Fruit fly (Drosophila melanogaster) whole organism, embryonic: ENCODE measurements around the gene CG33332.
A peak's percentile ranks its signal among the peaks of the same experiment; 100 is the strongest.

Experiments
- Antp ChIP-seq: fragments of 200-800 bp; sonication (Bioruptor generic); optimal IDR thresholded peaks from 3 replicates; lab custom pipeline; 2016; ENCODE audit warnings: missing biosample characterization, missing genetic modification characterization
- Atf-2 ChIP-seq: fragments of 200-800 bp; sonication (Bioruptor generic); optimal IDR thresholded peaks from 2 replicates; lab custom pipeline; 2016; ENCODE audit warnings: missing biosample characterization, missing genetic modification characterization
- Atf6 ChIP-seq: fragments of 200-800 bp; sonication (Bioruptor generic); IDR thresholded peaks from 2 replicates; pipeline ENCODE4 v1.3.6; 2022; ENCODE audit warnings: missing biosample characterization, missing genetic modification characterization
- Awh ChIP-seq: fragments of 200-800 bp; sonication (Bioruptor generic); IDR thresholded peaks from 2 replicates; pipeline ENCODE4, ENCODE4 v1.3.6; 2022; ENCODE audit warnings: missing biosample characterization, missing genetic modification characterization
- CG10209 ChIP-seq: fragments of 200-800 bp; sonication (Bioruptor generic); optimal IDR thresholded peaks from 3 replicates; lab custom pipeline; 2017; ENCODE audit warnings: missing biosample characterization, mild to moderate bottlenecking, missing genetic modification characterization, missing genetic modification reagents
- CG1024 ChIP-seq: fragments of 200-800 bp; sonication (Bioruptor generic); IDR thresholded peaks from 2 replicates; pipeline ENCODE4 v1.3.6; 2022; ENCODE audit warnings: missing biosample characterization, missing genetic modification characterization
- CG11560 ChIP-seq: fragments of 200-800 bp; sonication (Bioruptor generic); IDR thresholded peaks from 3 replicates; pipeline ENCODE4 v1.3.6; 2022; ENCODE audit warnings: missing biosample characterization, missing genetic modification characterization
- CG12219 ChIP-seq: fragments of 200-800 bp; sonication (Bioruptor generic); optimal IDR thresholded peaks from 3 replicates; lab custom pipeline; 2018; ENCODE audit warnings: missing biosample characterization, mild to moderate bottlenecking, missing genetic modification characterization
- CG12391 ChIP-seq: fragments of 200-800 bp; sonication (Bioruptor generic); optimal IDR thresholded peaks from 3 replicates; lab custom pipeline; 2018; ENCODE audit warnings: missing biosample characterization, mild to moderate bottlenecking, missing genetic modification characterization, moderate library complexity
- CG13424 ChIP-seq: fragments of 200-800 bp; sonication (Bioruptor generic); optimal IDR thresholded peaks from 2 replicates; lab custom pipeline; 2019; ENCODE audit warnings: missing biosample characterization, mild to moderate bottlenecking, missing genetic modification characterization, moderate library complexity
- CG15269 ChIP-seq: fragments of 200-800 bp; sonication (Bioruptor generic); optimal IDR thresholded peaks from 2 replicates; lab custom pipeline; 2018; ENCODE audit warnings: missing biosample characterization, mild to moderate bottlenecking, missing genetic modification characterization, moderate library complexity
- CG15696 ChIP-seq: fragments of 200-800 bp; sonication (Bioruptor generic); optimal IDR thresholded peaks from 2 replicates; lab custom pipeline; 2019; ENCODE audit warnings: missing biosample characterization, mild to moderate bottlenecking, missing genetic modification characterization, moderate library complexity
- CG16813 ChIP-seq: fragments of 200-800 bp; sonication (Bioruptor generic); IDR thresholded peaks from 3 replicates; pipeline ENCODE4 v1.3.6; 2022; ENCODE audit warnings: missing biosample characterization, missing genetic modification characterization; ENCODE audit not compliant: partially characterized antibody
- CG1792 ChIP-seq: fragments of 200-800 bp; sonication (Bioruptor generic); optimal IDR thresholded peaks from 2 replicates; lab custom pipeline; 2016; ENCODE audit warnings: missing biosample characterization, missing genetic modification characterization
- CG2875 ChIP-seq: fragments of 200-800 bp; sonication (Bioruptor generic); optimal IDR thresholded peaks from 2 replicates; lab custom pipeline; 2017; ENCODE audit warnings: missing biosample characterization, mild to moderate bottlenecking, missing genetic modification characterization, missing genetic modification reagents
- CG30020 ChIP-seq: fragments of 200-800 bp; optimal IDR thresholded peaks from 2 replicates; lab custom pipeline; 2019; ENCODE audit warnings: missing biosample characterization, mild to moderate bottlenecking, missing genetic modification characterization, moderate library complexity
- CG30403 ChIP-seq: fragments of 200-800 bp; sonication (Bioruptor generic); optimal IDR thresholded peaks from 3 replicates; lab custom pipeline; 2016; ENCODE audit warnings: missing biosample characterization, missing genetic modification characterization
- CG32772 ChIP-seq: fragments of 200-800 bp; sonication (Bioruptor generic); IDR thresholded peaks from 2 replicates; pipeline ENCODE4 v1.3.6; 2022; ENCODE audit warnings: missing biosample characterization, missing genetic modification characterization
- CG6689 ChIP-seq: fragments of 200-800 bp; sonication (Bioruptor generic); IDR thresholded peaks from 2 replicates; pipeline ENCODE4 v1.3.6; 2022; ENCODE audit warnings: missing biosample characterization, missing genetic modification characterization
- CG7372 ChIP-seq: fragments of 200-800 bp; sonication (Bioruptor generic); IDR thresholded peaks from 2 replicates; pipeline ENCODE4 v1.3.6; 2022; ENCODE audit warnings: missing biosample characterization, missing genetic modification characterization
- CG7839 ChIP-seq: fragments of 200-800 bp; sonication (Bioruptor generic); optimal IDR thresholded peaks from 3 replicates; lab custom pipeline; 2018; ENCODE audit warnings: missing biosample characterization, mild to moderate bottlenecking, missing genetic modification characterization, moderate library complexity
- CG8944 ChIP-seq: fragments of 200-800 bp; sonication (Bioruptor generic); optimal IDR thresholded peaks from 3 replicates; lab custom pipeline; 2016; ENCODE audit warnings: missing biosample characterization, missing genetic modification characterization
- CG9215 ChIP-seq: fragments of 200-800 bp; sonication (Bioruptor generic); IDR thresholded peaks from 2 replicates; pipeline ENCODE4 v1.3.6; 2022; ENCODE audit warnings: missing biosample characterization, missing genetic modification characterization
- D19B ChIP-seq: fragments of 200-800 bp; sonication (Bioruptor generic); optimal IDR thresholded peaks from 2 replicates; lab custom pipeline; 2017; ENCODE audit warnings: missing biosample characterization, mild to moderate bottlenecking, missing genetic modification characterization
- Dll ChIP-seq: fragments of 200-800 bp; sonication (Bioruptor generic); IDR thresholded peaks from 4 replicates; pipeline ENCODE4 v1.3.6; 2022; ENCODE audit warnings: missing biosample characterization, missing genetic modification characterization; ENCODE audit not compliant: partially characterized antibody
- Elba2 ChIP-seq: fragments of 200-800 bp; sonication (Bioruptor generic); optimal IDR thresholded peaks from 3 replicates; lab custom pipeline; 2016; ENCODE audit warnings: missing biosample characterization, missing genetic modification characterization
- Fer3 ChIP-seq: fragments of 200-800 bp; sonication (Bioruptor generic); optimal IDR thresholded peaks from 2 replicates; lab custom pipeline; 2018; ENCODE audit warnings: missing biosample characterization, mild to moderate bottlenecking, missing genetic modification characterization, moderate library complexity
- Gug ChIP-seq: fragments of 200-800 bp; sonication (Bioruptor generic); IDR thresholded peaks from 4 replicates; pipeline ENCODE4 v1.3.6; 2022; ENCODE audit warnings: missing biosample characterization, missing genetic modification characterization
- Hand ChIP-seq: fragments of 200-800 bp; sonication (Bioruptor generic); optimal IDR thresholded peaks from 2 replicates; lab custom pipeline; 2017; ENCODE audit warnings: mild to moderate bottlenecking, missing biosample characterization, missing genetic modification reagents, missing genetic modification characterization
- HmgD ChIP-seq: fragments of 200-800 bp; sonication (Bioruptor generic); optimal IDR thresholded peaks from 3 replicates; lab custom pipeline; 2016; ENCODE audit warnings: missing biosample characterization, missing genetic modification characterization
- HmgZ ChIP-seq: fragments of 200-800 bp; sonication (Bioruptor generic); optimal IDR thresholded peaks from 2 replicates; lab custom pipeline; 2018; ENCODE audit warnings: missing biosample characterization, mild to moderate bottlenecking, missing genetic modification characterization
- ase ChIP-seq: fragments of 200-800 bp; sonication (Bioruptor generic); IDR thresholded peaks from 3 replicates; pipeline ENCODE4 v1.3.6; 2022; ENCODE audit warnings: missing biosample characterization, missing genetic modification characterization
- bbx ChIP-seq: fragments of 200-800 bp; sonication (Bioruptor generic); IDR thresholded peaks from 2 replicates; pipeline ENCODE4 v1.3.6; 2022; ENCODE audit warnings: missing biosample characterization, missing genetic modification characterization; ENCODE audit not compliant: partially characterized antibody
- cg ChIP-seq: fragments of 200-800 bp; sonication (Bioruptor generic); optimal IDR thresholded peaks from 3 replicates; lab custom pipeline; 2019; ENCODE audit warnings: missing biosample characterization, mild to moderate bottlenecking, missing genetic modification characterization, moderate library complexity
- chinmo ChIP-seq: fragments of 200-800 bp; sonication (Bioruptor generic); IDR thresholded peaks from 4 replicates; pipeline ENCODE4 v1.3.6; 2022; ENCODE audit warnings: missing biosample characterization, missing genetic modification characterization; ENCODE audit not compliant: partially characterized antibody
- crp ChIP-seq, 2 experiments: fragments of 200-800 bp; sonication (Bioruptor generic); optimal IDR thresholded peaks; 2 replicates in 1 of 2; 3 replicates in 1 of 2; lab custom pipeline; 2017; ENCODE audit warnings: missing biosample characterization in 2 of 2, missing genetic modification characterization in 2 of 2, mild to moderate bottlenecking in 1 of 2, moderate library complexity in 1 of 2
- dan ChIP-seq: fragments of 200-800 bp; sonication (Bioruptor generic); IDR thresholded peaks from 2 replicates; pipeline ENCODE4 v1.3.6; 2022; ENCODE audit warnings: missing biosample characterization, missing genetic modification characterization
- dm ChIP-seq: fragments of 200-800 bp; sonication (Bioruptor generic); optimal IDR thresholded peaks from 3 replicates; lab custom pipeline; 2016; ENCODE audit warnings: missing biosample characterization, missing genetic modification characterization
- dmrt99B ChIP-seq: fragments of 200-800 bp; sonication (Bioruptor generic); optimal IDR thresholded peaks from 2 replicates; lab custom pipeline; 2018; ENCODE audit warnings: missing biosample characterization, mild to moderate bottlenecking, missing genetic modification characterization, moderate library complexity
- ewg ChIP-seq: fragments of 200-800 bp; sonication (Bioruptor generic); optimal IDR thresholded peaks from 3 replicates; lab custom pipeline; 2017; ENCODE audit warnings: mild to moderate bottlenecking, missing biosample characterization, missing genetic modification reagents, missing genetic modification characterization
- gro ChIP-seq: fragments of 200-800 bp; sonication (Bioruptor generic); optimal IDR thresholded peaks from 2 replicates; lab custom pipeline; 2016; ENCODE audit warnings: missing biosample characterization, missing genetic modification characterization
- jumu ChIP-seq: fragments of 200-800 bp; sonication (Bioruptor generic); optimal IDR thresholded peaks from 3 replicates; lab custom pipeline; 2016; ENCODE audit warnings: missing biosample characterization, missing genetic modification characterization
- pros ChIP-seq: fragments of 200-800 bp; sonication (Bioruptor generic); optimal IDR thresholded peaks from 3 replicates; lab custom pipeline; 2019; ENCODE audit warnings: missing biosample characterization, mild to moderate bottlenecking, missing genetic modification characterization, moderate library complexity
- pum ChIP-seq: fragments of 200-800 bp; sonication (Bioruptor generic); optimal IDR thresholded peaks from 2 replicates; lab custom pipeline; 2016; ENCODE audit warnings: missing biosample characterization, missing genetic modification characterization
- sima ChIP-seq: fragments of 200-800 bp; sonication (Bioruptor generic); optimal IDR thresholded peaks from 2 replicates; lab custom pipeline; 2016; ENCODE audit warnings: missing biosample characterization, missing genetic modification characterization
- sqz ChIP-seq: fragments of 200-800 bp; sonication (Bioruptor generic); optimal IDR thresholded peaks from 3 replicates; lab custom pipeline; 2018; ENCODE audit warnings: missing biosample characterization, mild to moderate bottlenecking, missing genetic modification characterization
- sr ChIP-seq: fragments of 200-800 bp; sonication (Bioruptor generic); IDR thresholded peaks from 3 replicates; pipeline ENCODE4 v1.3.6; 2022; ENCODE audit warnings: missing biosample characterization, missing genetic modification characterization
- trem ChIP-seq: fragments of 200-800 bp; optimal IDR thresholded peaks from 3 replicates; lab custom pipeline; 2019; ENCODE audit warnings: missing biosample characterization, mild to moderate bottlenecking, missing genetic modification characterization, moderate library complexity
- ttk ChIP-seq: fragments of 200-800 bp; sonication (Bioruptor generic); IDR thresholded peaks from 2 replicates; pipeline ENCODE4 v2.1.2; 2022; ENCODE audit warnings: missing biosample characterization, missing genetic modification characterization
- zen2 ChIP-seq: fragments of 200-800 bp; sonication (Bioruptor generic); IDR thresholded peaks from 3 replicates; pipeline ENCODE4 v1.3.6; 2022; ENCODE audit warnings: missing biosample characterization, missing genetic modification characterization; ENCODE audit not compliant: partially characterized antibody

The CG33332 gene

dm6 chr3R:14890064-14890709 is 3.9 kb downstream of the CG33332 start, which contains the start of the genes CycC and UQCR-C1 (continued):
- TF ChIP-seq Antp (GFP tag; lab: Kevin White, UChicago) = no peak
- TF ChIP-seq sr (GFP tag; lab: Robert Waterston, UW) = no peak
- TF ChIP-seq CG7372 (GFP tag; lab: Robert Waterston, UW) = no peak
- no peak for TF ChIP-seq CG15269 (tag; lab: Kevin White, UChicago)
- no peak for TF ChIP-seq CG15696 (tag; lab: Kevin White, UChicago)
- TF ChIP-seq trem (tag; lab: Kevin White, UChicago) = peak; percentile 25
- no peak for TF ChIP-seq CG8944
- TF ChIP-seq sqz (GFP tag; lab: Kevin White, UChicago) = no peak
- TF ChIP-seq CG2875 (GFP tag; lab: Kevin White, UChicago) = no peak
- no peak for TF ChIP-seq CG12391 (tag; lab: Kevin White, UChicago)
- TF ChIP-seq ttk (GFP tag; lab: Robert Waterston, UW) = no peak
- TF ChIP-seq Atf-2 = no peak
- no peak for TF ChIP-seq CG16813 (GFP tag; lab: Robert Waterston, UW)
- TF ChIP-seq CG13424 (tag; lab: Kevin White, UChicago) = no peak
- 0 out of 4 replicates have a peak, but pooled peaks have one; percentile 15 for TF ChIP-seq Dll (GFP tag; lab: Robert Waterston, UW)
- no peak for TF ChIP-seq ase (GFP tag; lab: Robert Waterston, UW)
- no peak for TF ChIP-seq CG1024 (GFP tag; lab: Robert Waterston, UW)
- TF ChIP-seq CG7839 (tag; lab: Kevin White, UChicago) = no peak
- no peak for TF ChIP-seq CG6689 (GFP tag; lab: Robert Waterston, UW)
- no peak for TF ChIP-seq Hand (GFP tag; lab: Kevin White, UChicago)
- peak; percentile 97 to 99 for TF ChIP-seq crp (GFP tag; optimal IDR thresholded peaks at IDR 0.05; lab: Kevin White, UChicago)
- TF ChIP-seq pros (GFP tag; lab: Kevin White, UChicago) = no peak
- TF ChIP-seq CG12219 (GFP tag; lab: Kevin White, UChicago) = no peak
- TF ChIP-seq dmrt99B (tag; lab: Kevin White, UChicago) = no peak
- no peak for TF ChIP-seq Elba2
- no peak for TF ChIP-seq gro (GFP tag; lab: Kevin White, UChicago)
- TF ChIP-seq CG1792 (GFP tag; lab: Kevin White, UChicago) = no peak
- TF ChIP-seq zen2 (GFP tag; lab: Robert Waterston, UW) = no peak
- TF ChIP-seq Atf6 (GFP tag; lab: Robert Waterston, UW) = no peak
- TF ChIP-seq D19B (GFP tag; lab: Kevin White, UChicago) = no peak
- TF ChIP-seq chinmo = 0 out of 4 replicates have a peak, but pooled peaks have one; percentile 42
- TF ChIP-seq CG32772 = no peak
- TF ChIP-seq HmgD = no peak
- peak; percentile 41 for TF ChIP-seq HmgZ (tag; lab: Kevin White, UChicago)
- no peak for TF ChIP-seq dan (GFP tag; lab: Robert Waterston, UW)
- no peak for TF ChIP-seq CG30403
- TF ChIP-seq sima = no peak
- peak; percentile 84 for TF ChIP-seq cg
- TF ChIP-seq jumu (GFP tag; lab: Kevin White, UChicago) = no peak
- TF ChIP-seq CG11560 (tag; lab: Robert Waterston, UW) = no peak
- TF ChIP-seq CG30020 = peak; percentile 33
- no peak for TF ChIP-seq CG10209 (GFP tag; lab: Kevin White, UChicago)
- TF ChIP-seq Gug = no peak
- TF ChIP-seq Awh = no peak
- peak; percentile 15 for TF ChIP-seq dm (GFP tag; lab: Kevin White, UChicago)
- TF ChIP-seq bbx (GFP tag; lab: Robert Waterston, UW) = peak; percentile 55
- TF ChIP-seq ewg = peak; percentile 30
- no peak for TF ChIP-seq Fer3 (tag; lab: Kevin White, UChicago)
- TF ChIP-seq pum (GFP tag; lab: Kevin White, UChicago) = no peak
- no peak for TF ChIP-seq CG9215 (GFP tag; lab: Robert Waterston, UW)
